Worm (Caenorhabditis elegans): Measurements from ENCODE around the gene F10E7.2.

Gene F10E7.2

ce11 chrII:7090852-7091251 lies 31.2 kb upstream of the F10E7.2 start:
- TF ChIP-seq tbx-37 (GFP tag; conservative IDR thresholded peaks at IDR 0.05) = no peak
- peak; percentile 44 for TF ChIP-seq hmg-4 (GFP tag; optimal IDR thresholded peaks at IDR 0.05)
- no peak for TF ChIP-seq ceh-13 (GFP tag; optimal IDR thresholded peaks at IDR 0.05)
- TF ChIP-seq F13C5.2 (tag; optimal IDR thresholded peaks at IDR 0.05) = no peak
- 0 out of 2 replicates have a peak, but pooled peaks have one; percentile 4 for TF ChIP-seq pes-1 (GFP tag; IDR thresholded peaks at IDR 0.05)

- TF ChIP-seq hmg-4 (GFP tag; optimal IDR thresholded peaks at IDR 0.05) (no peak), tra-4 (tag; optimal IDR thresholded peaks at IDR 0.05) (no peak), sea-1 (GFP tag; conservative IDR thresholded peaks at IDR 0.05) (0 out of 2 replicates have a peak, but pooled peaks have one; percentile 18), F13C5.2 (tag; optimal IDR thresholded peaks at IDR 0.05) (no peak), pes-1 (GFP tag; IDR thresholded peaks at IDR 0.05) (no peak), B0310.2 (tag; optimal IDR thresholded peaks at IDR 0.05) (peak; percentile 19), tbx-11 (GFP tag; IDR thresholded peaks at IDR 0.05) (no peak), flt-1 (GFP tag; IDR thresholded peaks at IDR 0.05) (no peak), aly-1 (tag; optimal IDR thresholded peaks at IDR 0.05) (no peak)
These were observed 28.7 kb upstream of the F10E7.2 start, which contains the start of gene T02G5.3 for ce11 chrII:7093339-7093821. Gene T02G5.3, plus strand, starts transcription at chrII:7093389.

- TF ChIP-seq pes-1 (GFP tag; IDR thresholded peaks at IDR 0.05) (no peak), B0310.2 (tag; optimal IDR thresholded peaks at IDR 0.05) (no peak), hmg-4 (GFP tag; optimal IDR thresholded peaks at IDR 0.05) (no peak), tra-4 (tag; optimal IDR thresholded peaks at IDR 0.05) (no peak), scrt-1 (GFP tag; IDR thresholded peaks at IDR 0.05) (no peak), flt-1 (GFP tag; IDR thresholded peaks at IDR 0.05) (no peak), ceh-36 (tag; optimal IDR thresholded peaks at IDR 0.05) (no peak), ama-1 (optimal IDR thresholded peaks at IDR 0.05) (no peak), tbx-11 (GFP tag; IDR thresholded peaks at IDR 0.05) (no peak)
These were observed 26.1 kb upstream of the F10E7.2 start for ce11 chrII:7095970-7096369.

- TF ChIP-seq aly-1 (tag; optimal IDR thresholded peaks at IDR 0.05) = no peak
- no peak for TF ChIP-seq pes-1 (GFP tag; IDR thresholded peaks at IDR 0.05)
- TF ChIP-seq tbx-11 (GFP tag; IDR thresholded peaks at IDR 0.05) = no peak
- TF ChIP-seq hnd-1 (tag; optimal IDR thresholded peaks at IDR 0.05) = no peak
- TF ChIP-seq ets-7 (tag; optimal IDR thresholded peaks at IDR 0.05) = no peak
- TF ChIP-seq hmbx-1 (tag; optimal IDR thresholded peaks at IDR 0.05) = no peak
- TF ChIP-seq F13C5.2 (tag; optimal IDR thresholded peaks at IDR 0.05) = no peak
- TF ChIP-seq tbx-37 (GFP tag; conservative IDR thresholded peaks at IDR 0.05) = no peak
- no peak for TF ChIP-seq flt-1 (GFP tag; IDR thresholded peaks at IDR 0.05)
- TF ChIP-seq sea-1 (GFP tag; conservative IDR thresholded peaks at IDR 0.05) = no peak
- no peak for TF ChIP-seq ceh-13 (GFP tag; optimal IDR thresholded peaks at IDR 0.05)
- TF ChIP-seq ama-1 (optimal IDR thresholded peaks at IDR 0.05) = no peak
- TF ChIP-seq scrt-1 (GFP tag; IDR thresholded peaks at IDR 0.05) = no peak
These were observed 23.5 kb upstream of the F10E7.2 start, which contains the start of gene mct-5 for ce11 chrII:7098578-7098977. Gene mct-5, minus strand, starts transcription at chrII:7098593.

- TF ChIP-seq sea-1 (GFP tag; conservative IDR thresholded peaks at IDR 0.05) (no peak), scrt-1 (GFP tag; IDR thresholded peaks at IDR 0.05) (no peak), tra-4 (tag; optimal IDR thresholded peaks at IDR 0.05) (no peak), ceh-13 (GFP tag; optimal IDR thresholded peaks at IDR 0.05) (no peak)
These were observed 22.8 kb upstream of the F10E7.2 start for ce11 chrII:7099231-7099630.

ce11 chrII:7100838-7101237 lies 21.2 kb upstream of the F10E7.2 start, which contains the start of gene mmaa-1:
Gene mmaa-1, minus strand, starts transcription at chrII:7101165.
- TF ChIP-seq tbx-37 (GFP tag; conservative IDR thresholded peaks at IDR 0.05) (no peak), tra-4 (tag; optimal IDR thresholded peaks at IDR 0.05) (no peak), sea-1 (GFP tag; conservative IDR thresholded peaks at IDR 0.05) (no peak), ama-1 (optimal IDR thresholded peaks at IDR 0.05) (no peak), flt-1 (GFP tag; IDR thresholded peaks at IDR 0.05) (no peak), B0310.2 (tag; optimal IDR thresholded peaks at IDR 0.05) (no peak), aly-1 (tag; optimal IDR thresholded peaks at IDR 0.05) (no peak), pes-1 (GFP tag; IDR thresholded peaks at IDR 0.05) (no peak), ceh-13 (GFP tag; optimal IDR thresholded peaks at IDR 0.05) (no peak), ceh-36 (tag; optimal IDR thresholded peaks at IDR 0.05) (no peak), F13C5.2 (tag; optimal IDR thresholded peaks at IDR 0.05) (no peak)

- no peak for TF ChIP-seq hmbx-1 (tag; optimal IDR thresholded peaks at IDR 0.05)
- TF ChIP-seq sea-1 (GFP tag; conservative IDR thresholded peaks at IDR 0.05) = no peak
- no peak for TF ChIP-seq hmg-4 (GFP tag; optimal IDR thresholded peaks at IDR 0.05)
- no peak for TF ChIP-seq ets-7 (tag; optimal IDR thresholded peaks at IDR 0.05)
- no peak for TF ChIP-seq ceh-13 (GFP tag; optimal IDR thresholded peaks at IDR 0.05)
These were observed 19.8 kb upstream of the F10E7.2 start for ce11 chrII:7102288-7102687.

- no peak for TF ChIP-seq aly-1 (tag; optimal IDR thresholded peaks at IDR 0.05)
- TF ChIP-seq tbx-11 (GFP tag; IDR thresholded peaks at IDR 0.05) = no peak
- TF ChIP-seq scrt-1 (GFP tag; IDR thresholded peaks at IDR 0.05) = no peak
- no peak for TF ChIP-seq hmbx-1 (tag; optimal IDR thresholded peaks at IDR 0.05)
- no peak for TF ChIP-seq sea-1 (GFP tag; conservative IDR thresholded peaks at IDR 0.05)
- TF ChIP-seq flt-1 (GFP tag; IDR thresholded peaks at IDR 0.05) = no peak
- no peak for TF ChIP-seq tbx-37 (GFP tag; conservative IDR thresholded peaks at IDR 0.05)
- no peak for TF ChIP-seq hnd-1 (tag; optimal IDR thresholded peaks at IDR 0.05)
These were observed 18.9 kb upstream of the F10E7.2 start for ce11 chrII:7103111-7103510.

Measured in whole organism, early embryonic.